Comparison of ENCODE assay signal across 1 fruit fly cellular context in the genomic region with DNA sequence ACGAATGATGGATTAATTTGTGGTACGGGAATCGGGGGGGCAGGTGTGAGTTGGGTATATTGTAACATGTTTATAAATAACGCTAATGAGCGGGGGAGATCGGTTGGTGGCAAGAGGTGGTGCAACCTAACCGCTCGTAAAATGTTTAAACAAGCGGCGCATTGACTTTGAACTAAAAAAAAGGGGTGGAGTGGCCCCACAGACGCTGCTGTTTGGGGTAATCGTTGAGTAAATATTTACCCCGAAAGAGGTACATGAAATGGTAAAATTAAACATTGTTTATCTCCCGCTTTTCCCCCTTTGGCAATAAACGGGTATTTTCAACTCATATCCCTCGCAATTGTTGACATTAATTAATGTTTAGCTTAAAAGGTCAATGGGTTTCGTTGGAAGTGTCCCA.
TF ChIP-seq lines count a peak whose summit lies in the region.

No protein-coding gene starts in this region.

TF ChIP-seq in whole organism, embryonic, 481 proteins besides CTCF, POLR2A, EP300 and RAD21 (continued from another document and continues in another):
- TF ChIP-seq CG4328 (GFP tag; optimal IDR thresholded peaks at IDR 0.05; lab: Kevin White, UChicago) (peak; percentile 64), CG1602 (GFP tag; optimal IDR thresholded peaks at IDR 0.05; lab: Kevin White, UChicago) (peak; percentile 17), CG1832 (GFP tag; optimal IDR thresholded peaks at IDR 0.05; lab: Kevin White, UChicago) (no peak), CG10959 (GFP tag; IDR thresholded peaks at IDR 0.05; lab: Robert Waterston, UW) (no peak), jing (GFP tag; optimal IDR thresholded peaks at IDR 0.05; lab: Kevin White, UChicago) (no peak), Sox102F (GFP tag; optimal IDR thresholded peaks at IDR 0.05; lab: Kevin White, UChicago) (peak; percentile 51), CG17359 (tag; optimal IDR thresholded peaks at IDR 0.05; lab: Kevin White, UChicago) (peak; percentile 55), CoRest (tag; optimal IDR thresholded peaks at IDR 0.05; lab: Kevin White, UChicago) (peak; percentile 32), toy (GFP tag; IDR thresholded peaks at IDR 0.05; lab: Robert Waterston, UW) (no peak), Fer1 (GFP tag; optimal IDR thresholded peaks at IDR 0.05; lab: Kevin White, UChicago) (peak; percentile 42), CG10274 (GFP tag; optimal IDR thresholded peaks at IDR 0.05; lab: Kevin White, UChicago) (peak; percentile 34), sima (GFP tag; optimal IDR thresholded peaks at IDR 0.05; lab: Kevin White, UChicago) (no peak), CHES-1-like (GFP tag; optimal IDR thresholded peaks at IDR 0.05; lab: Kevin White, UChicago) (no peak), az2 (GFP tag; optimal IDR thresholded peaks at IDR 0.05; lab: Kevin White, UChicago) (peak; percentile 1), CG12219 (GFP tag; optimal IDR thresholded peaks at IDR 0.05; lab: Kevin White, UChicago) (peak; percentile 80), Atf6 (GFP tag; IDR thresholded peaks at IDR 0.05; lab: Robert Waterston, UW) (0 out of 2 replicates have a peak, but pooled peaks have one; percentile 43), pros (GFP tag; optimal IDR thresholded peaks at IDR 0.05; lab: Kevin White, UChicago) (peak; percentile 38), Dad (GFP tag; optimal IDR thresholded peaks at IDR 0.05; lab: Kevin White, UChicago) (no peak), unc-4 (GFP tag; IDR thresholded peaks at IDR 0.05; lab: Robert Waterston, UW; ENCODE audit: partially characterized antibody) (no peak), nerfin-1 (tag; optimal IDR thresholded peaks at IDR 0.05; lab: Kevin White, UChicago) (peak; percentile 72), ap (GFP tag; IDR thresholded peaks at IDR 0.05; lab: Robert Waterston, UW) (no peak), CG9727 (GFP tag; optimal IDR thresholded peaks at IDR 0.05; lab: Kevin White, UChicago) (peak; percentile 41), CG2116 (GFP tag; optimal IDR thresholded peaks at IDR 0.05; lab: Kevin White, UChicago) (peak; percentile 16), usp (GFP tag; optimal IDR thresholded peaks at IDR 0.05; lab: Kevin White, UChicago) (no peak), grau (tag; optimal IDR thresholded peaks at IDR 0.05; lab: Kevin White, UChicago) (peak; percentile 24), CG32772 (GFP tag; IDR thresholded peaks at IDR 0.05; lab: Robert Waterston, UW) (no peak), nmo (GFP tag; optimal IDR thresholded peaks at IDR 0.05; lab: Kevin White, UChicago) (peak; percentile 16), hth (optimal IDR thresholded peaks at IDR 0.05; lab: Kevin White, UChicago) (no peak), CG11723 (GFP tag; optimal IDR thresholded peaks at IDR 0.05; lab: Kevin White, UChicago) (peak; percentile 73), H2.0 (GFP tag; IDR thresholded peaks at IDR 0.05; lab: Robert Waterston, UW) (no peak; the same call in 1 of the 2 replicates), Pdp1 (GFP tag; optimal IDR thresholded peaks at IDR 0.05; lab: Kevin White, UChicago) (peak in 1 of 2 experiments; percentile 48), lbe (GFP tag; optimal IDR thresholded peaks at IDR 0.05; lab: Kevin White, UChicago) (no peak), CG31441 (GFP tag; IDR thresholded peaks at IDR 0.05; lab: Robert Waterston, UW) (peak; percentile 79), Aef1 (GFP tag; IDR thresholded peaks at IDR 0.05; lab: Robert Waterston, UW) (no peak), CG1603 (tag; optimal IDR thresholded peaks at IDR 0.05; lab: Kevin White, UChicago) (peak; percentile 64), Dll (GFP tag; IDR thresholded peaks at IDR 0.05; lab: Robert Waterston, UW; ENCODE audit: partially characterized antibody) (no peak), CG6854 (GFP tag; optimal IDR thresholded peaks at IDR 0.05; lab: Kevin White, UChicago) (peak; percentile 2), insv (GFP tag; optimal IDR thresholded peaks at IDR 0.05; lab: Kevin White, UChicago) (no peak), CG2120 (GFP tag; optimal IDR thresholded peaks at IDR 0.05; lab: Kevin White, UChicago) (no peak), tx (GFP tag; optimal IDR thresholded peaks at IDR 0.05; lab: Kevin White, UChicago) (no peak), CG16779 (GFP tag; IDR thresholded peaks at IDR 0.05; lab: Robert Waterston, UW) (no peak), CG17361 (GFP tag; IDR thresholded peaks at IDR 0.05; lab: Robert Waterston, UW) (peak; percentile 52; the same call in 2 of the 3 replicates), Camta (GFP tag; optimal IDR thresholded peaks at IDR 0.05; lab: Kevin White, UChicago) (no peak), CG12391 (tag; optimal IDR thresholded peaks at IDR 0.05; lab: Kevin White, UChicago) (peak; percentile 36), cwo (GFP tag; optimal IDR thresholded peaks at IDR 0.05; lab: Kevin White, UChicago) (no peak), ham (GFP tag; IDR thresholded peaks at IDR 0.05; lab: Robert Waterston, UW) (no peak), CG34422 (GFP tag; IDR thresholded peaks at IDR 0.05; lab: Robert Waterston, UW) (no peak), Stat92E (GFP tag; optimal IDR thresholded peaks at IDR 0.05; lab: Kevin White, UChicago) (peak in 1 of 3 experiments; percentile 4), Bgb (GFP tag; IDR thresholded peaks at IDR 0.05; lab: Robert Waterston, UW; ENCODE audit: partially characterized antibody) (no peak), klu (GFP tag; IDR thresholded peaks at IDR 0.05; lab: Robert Waterston, UW) (no peak), sna (GFP tag; IDR thresholded peaks at IDR 0.05; lab: Robert Waterston, UW; ENCODE audit: partially characterized antibody) (no peak), CG2129 (GFP tag; IDR thresholded peaks at IDR 0.05; lab: Robert Waterston, UW; ENCODE audit: partially characterized antibody) (no peak), ind (GFP tag; optimal IDR thresholded peaks at IDR 0.05; lab: Kevin White, UChicago) (no peak), Ptx1 (GFP tag; IDR thresholded peaks at IDR 0.05; lab: Robert Waterston, UW) (peak; percentile 27; the same call in 1 of the 2 replicates), vfl (GFP tag; optimal IDR thresholded peaks at IDR 0.05; lab: Kevin White, UChicago) (no peak), CG2875 (GFP tag; optimal IDR thresholded peaks at IDR 0.05; lab: Kevin White, UChicago) (peak; percentile 83), NK7.1 (GFP tag; optimal IDR thresholded peaks at IDR 0.05; lab: Kevin White, UChicago) (no peak), dan (GFP tag; IDR thresholded peaks at IDR 0.05; lab: Robert Waterston, UW) (no peak), CG11398 (GFP tag; optimal IDR thresholded peaks at IDR 0.05; lab: Kevin White, UChicago) (peak; percentile 11), Nf-YA (GFP tag; IDR thresholded peaks at IDR 0.05; lab: Robert Waterston, UW) (no peak), kah (GFP tag; optimal IDR thresholded peaks at IDR 0.05; lab: Kevin White, UChicago) (peak; percentile 46), caup (GFP tag; optimal IDR thresholded peaks at IDR 0.05; lab: Kevin White, UChicago; ENCODE audit: severe bottlenecking) (peak; percentile 50), grn (GFP tag; optimal IDR thresholded peaks at IDR 0.05; lab: Kevin White, UChicago) (no peak), fd3F (GFP tag; optimal IDR thresholded peaks at IDR 0.05; lab: Kevin White, UChicago) (no peak), lmd (GFP tag; IDR thresholded peaks at IDR 0.05; lab: Robert Waterston, UW) (no peak), CG13775 (GFP tag; optimal IDR thresholded peaks at IDR 0.05; lab: Kevin White, UChicago) (no peak), psq (GFP tag; optimal IDR thresholded peaks at IDR 0.05; lab: Kevin White, UChicago) (no peak), CG15601 (tag; optimal IDR thresholded peaks at IDR 0.05; lab: Kevin White, UChicago) (peak; percentile 91), CG33557 (GFP tag; optimal IDR thresholded peaks at IDR 0.05; lab: Kevin White, UChicago) (peak; percentile 84), slp2 (GFP tag; optimal IDR thresholded peaks at IDR 0.05; lab: Kevin White, UChicago) (peak; percentile 44), CG15073 (GFP tag; optimal IDR thresholded peaks at IDR 0.05; lab: Kevin White, UChicago) (no peak), CG11247 (GFP tag; IDR thresholded peaks at IDR 0.05; lab: Robert Waterston, UW) (no peak), Meics (GFP tag; optimal IDR thresholded peaks at IDR 0.05; lab: Kevin White, UChicago) (peak; percentile 27), sr (GFP tag; IDR thresholded peaks at IDR 0.05; lab: Robert Waterston, UW) (no peak), CG11085 (GFP tag; IDR thresholded peaks at IDR 0.05; lab: Robert Waterston, UW) (no peak), CG4820 (GFP tag; optimal IDR thresholded peaks at IDR 0.05; lab: Kevin White, UChicago) (no peak), Med (GFP tag; lab: Kevin White, UChicago) (peak; percentile 84), pan (optimal IDR thresholded peaks at IDR 0.05; lab: Kevin White, UChicago) (no peak), pan (GFP tag; optimal IDR thresholded peaks at IDR 0.05 in 1 of 2, IDR thresholded peaks at IDR 0.05 in 1 of 2) (peak in 1 of 2 experiments; percentile 70), Ssrp (tag; optimal IDR thresholded peaks at IDR 0.05; lab: Kevin White, UChicago) (no peak), tup (GFP tag; optimal IDR thresholded peaks at IDR 0.05; lab: Kevin White, UChicago) (no peak), chinmo (GFP tag; IDR thresholded peaks at IDR 0.05; lab: Robert Waterston, UW; ENCODE audit: partially characterized antibody) (no peak), CG34376 (GFP tag; optimal IDR thresholded peaks at IDR 0.05; lab: Kevin White, UChicago) (no peak), fd96Cb (tag; optimal IDR thresholded peaks at IDR 0.05; lab: Kevin White, UChicago) (peak; percentile 21), CG14667 (GFP tag; IDR thresholded peaks at IDR 0.05; lab: Robert Waterston, UW) (no peak), CG12236 (GFP tag; optimal IDR thresholded peaks at IDR 0.05; lab: Kevin White, UChicago) (peak; percentile 48), fru (optimal IDR thresholded peaks at IDR 0.05; lab: Kevin White, UChicago) (no peak), CG10654 (GFP tag; optimal IDR thresholded peaks at IDR 0.05; lab: Kevin White, UChicago) (no peak), CG4707 (GFP tag; optimal IDR thresholded peaks at IDR 0.05; lab: Kevin White, UChicago) (peak; percentile 72), Kr (GFP tag; optimal IDR thresholded peaks at IDR 0.05; lab: Kevin White, UChicago) (peak; percentile 92), CG33213 (GFP tag; optimal IDR thresholded peaks at IDR 0.05; lab: Kevin White, UChicago) (peak; percentile 12), tll (GFP tag; optimal IDR thresholded peaks at IDR 0.05; lab: Kevin White, UChicago) (no peak), NC2β (GFP tag; optimal IDR thresholded peaks at IDR 0.05; lab: Kevin White, UChicago) (no peak), CG31388 (GFP tag; optimal IDR thresholded peaks at IDR 0.05; lab: Kevin White, UChicago) (no peak), CG7271 (tag; optimal IDR thresholded peaks at IDR 0.05; lab: Kevin White, UChicago) (no peak), oc (tag; optimal IDR thresholded peaks at IDR 0.05; lab: Kevin White, UChicago) (peak; percentile 64), CG10209 (GFP tag; optimal IDR thresholded peaks at IDR 0.05; lab: Kevin White, UChicago) (peak; percentile 65), Trl (optimal IDR thresholded peaks at IDR 0.05; lab: Kevin White, UChicago) (no peak), Trl (GFP tag; optimal IDR thresholded peaks at IDR 0.05; lab: Kevin White, UChicago) (peak; percentile 3), btn (GFP tag; optimal IDR thresholded peaks at IDR 0.05; lab: Kevin White, UChicago) (no peak), NfI (GFP tag; optimal IDR thresholded peaks at IDR 0.05; lab: Kevin White, UChicago) (peak; percentile 27), CG15479 (GFP tag; optimal IDR thresholded peaks at IDR 0.05; lab: Kevin White, UChicago) (no peak), en (GFP tag; optimal IDR thresholded peaks at IDR 0.05; lab: Kevin White, UChicago) (peak; percentile 23), CG17385 (GFP tag; optimal IDR thresholded peaks at IDR 0.05; lab: Kevin White, UChicago) (peak; percentile 52), CG11696 (GFP tag; IDR thresholded peaks at IDR 0.05; lab: Robert Waterston, UW) (no peak), otp (GFP tag; IDR thresholded peaks at IDR 0.05; lab: Robert Waterston, UW) (peak; percentile 91), sim (GFP tag; IDR thresholded peaks at IDR 0.05; lab: Robert Waterston, UW) (no peak), Hmx (GFP tag; optimal IDR thresholded peaks at IDR 0.05; lab: Kevin White, UChicago) (no peak), Blimp-1 (GFP tag; optimal IDR thresholded peaks at IDR 0.05; lab: Kevin White, UChicago) (peak; percentile 73), CG12104 (GFP tag; optimal IDR thresholded peaks at IDR 0.05; lab: Kevin White, UChicago) (peak; percentile 32), Atf-2 (GFP tag; optimal IDR thresholded peaks at IDR 0.05; lab: Kevin White, UChicago) (no peak), CG10267 (tag; optimal IDR thresholded peaks at IDR 0.05; lab: Kevin White, UChicago) (peak; percentile 35), CG6254 (GFP tag; optimal IDR thresholded peaks at IDR 0.05; lab: Kevin White, UChicago) (peak; percentile 75), Jarid2 (GFP tag; optimal IDR thresholded peaks at IDR 0.05; lab: Kevin White, UChicago) (peak; percentile 15), peb (GFP tag; IDR thresholded peaks at IDR 0.05; lab: Robert Waterston, UW) (no peak), CG10431 (GFP tag; optimal IDR thresholded peaks at IDR 0.05; lab: Kevin White, UChicago) (peak; percentile 81), tna (GFP tag; IDR thresholded peaks at IDR 0.05; lab: Robert Waterston, UW; ENCODE audit: partially characterized antibody) (no peak), wor (GFP tag; IDR thresholded peaks at IDR 0.05; lab: Robert Waterston, UW) (no peak), CG2889 (GFP tag; IDR thresholded peaks at IDR 0.05; lab: Robert Waterston, UW) (no peak), CG12659 (GFP tag; optimal IDR thresholded peaks at IDR 0.05; lab: Kevin White, UChicago) (peak; percentile 27), CG4360 (GFP tag; IDR thresholded peaks at IDR 0.05; lab: Robert Waterston, UW) (peak; percentile 29; the same call in 1 of the 2 replicates), Ravus (GFP tag; IDR thresholded peaks at IDR 0.05; lab: Robert Waterston, UW) (no peak), Hand (GFP tag; optimal IDR thresholded peaks at IDR 0.05; lab: Kevin White, UChicago) (no peak), Max (GFP tag; optimal IDR thresholded peaks at IDR 0.05; lab: Kevin White, UChicago) (no peak), lab (GFP tag; optimal IDR thresholded peaks at IDR 0.05; lab: Kevin White, UChicago) (peak; percentile 80), CG8924 (tag; optimal IDR thresholded peaks at IDR 0.05; lab: Kevin White, UChicago) (peak; percentile 49), Optix (GFP tag; IDR thresholded peaks at IDR 0.05; lab: Robert Waterston, UW) (peak; percentile 40; the same call in 1 of the 3 replicates), CG17612 (GFP tag; IDR thresholded peaks at IDR 0.05; lab: Robert Waterston, UW) (no peak), prd (optimal IDR thresholded peaks at IDR 0.05; lab: Kevin White, UChicago) (no peak), prd (GFP tag; IDR thresholded peaks at IDR 0.05; lab: Robert Waterston, UW) (no peak)
